Fruit fly (Drosophila melanogaster) whole organism, embryonic: ENCODE measurements around the gene dally.

Experiments used
- Ada2b ChIP-seq: fragments of 200-800 bp; sonication (Bioruptor generic); IDR thresholded peaks from 2 replicates; pipeline ENCODE4 v1.3.6; 2022; ENCODE audit warnings: missing biosample characterization, missing genetic modification characterization
- Antp ChIP-seq: fragments of 200-800 bp; sonication (Bioruptor generic); optimal IDR thresholded peaks from 3 replicates; lab custom pipeline; 2016; ENCODE audit warnings: missing biosample characterization, missing genetic modification characterization
- Atf6 ChIP-seq: fragments of 200-800 bp; sonication (Bioruptor generic); IDR thresholded peaks from 2 replicates; pipeline ENCODE4 v1.3.6; 2022; ENCODE audit warnings: missing biosample characterization, missing genetic modification characterization
- B-H2 ChIP-seq: fragments of 200-800 bp; sonication (Bioruptor generic); optimal IDR thresholded peaks from 2 replicates; lab custom pipeline; 2018; ENCODE audit warnings: missing biosample characterization, mild to moderate bottlenecking, missing genetic modification characterization
- Bdp1 ChIP-seq: fragments of 200-800 bp; sonication (Bioruptor generic); optimal IDR thresholded peaks from 3 replicates; lab custom pipeline; 2016; ENCODE audit warnings: missing biosample characterization, missing genetic modification characterization
- CG10147 ChIP-seq: fragments of 200-800 bp; sonication (Bioruptor generic); optimal IDR thresholded peaks from 2 replicates; lab custom pipeline; 2019; ENCODE audit warnings: missing biosample characterization, mild to moderate bottlenecking, missing genetic modification characterization, moderate library complexity
- CG11504 ChIP-seq: fragments of 200-800 bp; sonication (Bioruptor generic); optimal IDR thresholded peaks from 3 replicates; lab custom pipeline; 2019; ENCODE audit warnings: missing biosample characterization, mild to moderate bottlenecking, missing genetic modification characterization, moderate library complexity
- CG11560 ChIP-seq: fragments of 200-800 bp; sonication (Bioruptor generic); IDR thresholded peaks from 3 replicates; pipeline ENCODE4 v1.3.6; 2022; ENCODE audit warnings: missing biosample characterization, missing genetic modification characterization
- CG12769 ChIP-seq: fragments of 200-800 bp; sonication (Bioruptor generic); optimal IDR thresholded peaks from 2 replicates; lab custom pipeline; 2019; ENCODE audit warnings: missing biosample characterization, mild to moderate bottlenecking, missing genetic modification characterization, moderate library complexity
- CG14710 ChIP-seq: fragments of 200-800 bp; sonication (Bioruptor generic); optimal IDR thresholded peaks from 3 replicates; lab custom pipeline; 2019; ENCODE audit warnings: missing biosample characterization, mild to moderate bottlenecking, missing genetic modification characterization, moderate library complexity
- CG15269 ChIP-seq: fragments of 200-800 bp; sonication (Bioruptor generic); optimal IDR thresholded peaks from 2 replicates; lab custom pipeline; 2018; ENCODE audit warnings: missing biosample characterization, mild to moderate bottlenecking, missing genetic modification characterization, moderate library complexity
- CG15514 ChIP-seq: fragments of 200-800 bp; sonication (Bioruptor generic); optimal IDR thresholded peaks from 3 replicates; lab custom pipeline; 2017; ENCODE audit warnings: missing biosample characterization, missing genetic modification characterization, mild to moderate bottlenecking, moderate library complexity, missing genetic modification reagents
- CG15696 ChIP-seq: fragments of 200-800 bp; sonication (Bioruptor generic); optimal IDR thresholded peaks from 2 replicates; lab custom pipeline; 2019; ENCODE audit warnings: missing biosample characterization, mild to moderate bottlenecking, missing genetic modification characterization, moderate library complexity
- CG1602 ChIP-seq: fragments of 200-800 bp; sonication (Bioruptor generic); optimal IDR thresholded peaks from 3 replicates; lab custom pipeline; 2016; ENCODE audit warnings: missing biosample characterization, missing genetic modification characterization
- CG17328 ChIP-seq: fragments of 200-800 bp; sonication (Bioruptor generic); IDR thresholded peaks from 2 replicates; pipeline ENCODE4 v1.3.6; 2022; ENCODE audit warnings: missing biosample characterization, missing genetic modification characterization
- CG17568 ChIP-seq: fragments of 200-800 bp; sonication (Bioruptor generic); optimal IDR thresholded peaks from 2 replicates; lab custom pipeline; 2018; ENCODE audit warnings: missing biosample characterization, mild to moderate bottlenecking, missing genetic modification characterization, moderate library complexity
- CG18619 ChIP-seq: fragments of 200-800 bp; sonication (Bioruptor generic); optimal IDR thresholded peaks from 3 replicates; lab custom pipeline; 2017; ENCODE audit warnings: missing biosample characterization, mild to moderate bottlenecking, missing genetic modification characterization
- CG2120 ChIP-seq: fragments of 200-800 bp; sonication (Bioruptor generic); optimal IDR thresholded peaks from 3 replicates; lab custom pipeline; 2016; ENCODE audit warnings: missing biosample characterization, missing genetic modification characterization
- CG2712 ChIP-seq: fragments of 200-800 bp; optimal IDR thresholded peaks from 3 replicates; lab custom pipeline; 2019; ENCODE audit warnings: missing biosample characterization, mild to moderate bottlenecking, missing genetic modification characterization, moderate library complexity
- CG31388 ChIP-seq: fragments of 200-800 bp; sonication (Bioruptor generic); optimal IDR thresholded peaks from 2 replicates; lab custom pipeline; 2016; ENCODE audit warnings: missing biosample characterization, missing genetic modification characterization
- CG4730 ChIP-seq: fragments of 200-800 bp; sonication (Bioruptor generic); IDR thresholded peaks from 2 replicates; pipeline ENCODE4 v1.3.6; 2022; ENCODE audit warnings: missing biosample characterization, missing genetic modification characterization
- CG4820 ChIP-seq: fragments of 200-800 bp; sonication (Bioruptor generic); optimal IDR thresholded peaks from 3 replicates; lab custom pipeline; 2016; ENCODE audit warnings: missing biosample characterization, missing genetic modification characterization
- CG7357 ChIP-seq: fragments of 200-800 bp; sonication (Bioruptor generic); IDR thresholded peaks from 3 replicates; pipeline ENCODE4 v1.3.6; 2022; ENCODE audit warnings: missing biosample characterization, missing genetic modification characterization
- CG7839 ChIP-seq: fragments of 200-800 bp; sonication (Bioruptor generic); optimal IDR thresholded peaks from 3 replicates; lab custom pipeline; 2018; ENCODE audit warnings: missing biosample characterization, mild to moderate bottlenecking, missing genetic modification characterization, moderate library complexity
- CG8924 ChIP-seq: fragments of 200-800 bp; optimal IDR thresholded peaks from 3 replicates; lab custom pipeline; 2019; ENCODE audit warnings: missing biosample characterization, mild to moderate bottlenecking, missing genetic modification characterization, moderate library complexity
- CG9817 ChIP-seq: fragments of 200-800 bp; sonication (Bioruptor generic); optimal IDR thresholded peaks from 2 replicates; lab custom pipeline; 2018; ENCODE audit warnings: missing biosample characterization, mild to moderate bottlenecking, missing genetic modification characterization, moderate library complexity
- CrebB ChIP-seq: fragments of 200-800 bp; sonication (Bioruptor generic); optimal IDR thresholded peaks from 3 replicates; lab custom pipeline; 2018; ENCODE audit warnings: missing biosample characterization, mild to moderate bottlenecking, missing genetic modification characterization
- Dad ChIP-seq: fragments of 200-800 bp; sonication (Bioruptor generic); optimal IDR thresholded peaks from 3 replicates; lab custom pipeline; 2016; ENCODE audit warnings: missing biosample characterization, missing genetic modification characterization
- E2f1 ChIP-seq: fragments of 200-800 bp; sonication (Bioruptor generic); IDR thresholded peaks from 2 replicates; pipeline ENCODE4 v1.3.6; 2022; ENCODE audit warnings: missing biosample characterization, missing genetic modification characterization
- HLH3B ChIP-seq: fragments of 200-800 bp; sonication (Bioruptor generic); IDR thresholded peaks from 2 replicates; pipeline ENCODE4 v1.3.6; 2022; ENCODE audit warnings: missing biosample characterization, missing genetic modification characterization
- HLH54F ChIP-seq: fragments of 200-800 bp; sonication (Bioruptor generic); optimal IDR thresholded peaks from 3 replicates; lab custom pipeline; 2016; ENCODE audit warnings: missing biosample characterization, missing genetic modification characterization
- Jarid2 ChIP-seq: fragments of 200-800 bp; sonication (Bioruptor generic); optimal IDR thresholded peaks from 3 replicates; lab custom pipeline; 2017; ENCODE audit warnings: mild to moderate bottlenecking, missing biosample characterization, missing genetic modification reagents, missing genetic modification characterization
- Max ChIP-seq: fragments of 200-800 bp; sonication (Bioruptor generic); optimal IDR thresholded peaks from 2 replicates; lab custom pipeline; 2016; ENCODE audit warnings: missing biosample characterization, mild to moderate bottlenecking, missing genetic modification characterization
- Mes4 ChIP-seq: fragments of 200-800 bp; sonication (Bioruptor generic); optimal IDR thresholded peaks from 2 replicates; lab custom pipeline; 2016; ENCODE audit warnings: missing biosample characterization, missing genetic modification characterization
- Nf-YC ChIP-seq: fragments of 200-800 bp; optimal IDR thresholded peaks from 3 replicates; lab custom pipeline; 2019; ENCODE audit warnings: missing biosample characterization, mild to moderate bottlenecking, missing genetic modification characterization, moderate library complexity
- Xbp1 ChIP-seq: fragments of 200-800 bp; sonication (Bioruptor generic); optimal IDR thresholded peaks from 3 replicates; lab custom pipeline; 2016; ENCODE audit warnings: missing biosample characterization, mild to moderate bottlenecking, missing genetic modification characterization
- caup ChIP-seq: fragments of 200-800 bp; sonication (Bioruptor generic); optimal IDR thresholded peaks from 3 replicates; lab custom pipeline; 2017; ENCODE audit warnings: missing biosample characterization, mild to moderate bottlenecking, missing genetic modification characterization, moderate library complexity; ENCODE audit not compliant: severe bottlenecking
- da ChIP-seq: fragments of 200-800 bp; sonication (Bioruptor generic); optimal IDR thresholded peaks from 2 replicates; lab custom pipeline; 2016; ENCODE audit warnings: missing biosample characterization, missing genetic modification characterization
- dpn ChIP-seq, 2 experiments: fragments of 200-800 bp; sonication (Bioruptor generic); optimal IDR thresholded peaks; 3 replicates each; lab custom pipeline; 2016; ENCODE audit warnings: missing biosample characterization in 2 of 2, missing genetic modification characterization in 2 of 2
- jing ChIP-seq: fragments of 200-800 bp; sonication (Bioruptor generic); optimal IDR thresholded peaks from 2 replicates; lab custom pipeline; 2018; ENCODE audit warnings: missing biosample characterization, mild to moderate bottlenecking, missing genetic modification characterization
- klu ChIP-seq: fragments of 200-800 bp; sonication (Bioruptor generic); IDR thresholded peaks from 2 replicates; pipeline ENCODE4 v1.3.6; 2022; ENCODE audit warnings: missing biosample characterization, missing genetic modification characterization
- lbe ChIP-seq: fragments of 200-800 bp; sonication (Bioruptor generic); optimal IDR thresholded peaks from 2 replicates; lab custom pipeline; 2016; ENCODE audit warnings: missing biosample characterization, mild to moderate bottlenecking, missing genetic modification characterization
- lola ChIP-seq, 3 experiments: fragments of >200 bp in 2 of 3; fragments of 200-800 bp in 1 of 3; sonication (Bioruptor generic) in 1 of 3; optimal IDR thresholded peaks; 2 replicates each; lab custom pipeline; 2017 to 2019; ENCODE audit warnings: missing biosample characterization in 3 of 3, missing genetic modification characterization in 3 of 3, mild to moderate bottlenecking in 1 of 3, moderate library complexity in 1 of 3
- odd ChIP-seq: fragments of 200-800 bp; sonication (Bioruptor generic); optimal IDR thresholded peaks from 2 replicates; lab custom pipeline; 2017; ENCODE audit warnings: missing biosample characterization, mild to moderate bottlenecking, missing genetic modification characterization
- p53 ChIP-seq: fragments of 200-800 bp; sonication (Bioruptor generic); optimal IDR thresholded peaks from 2 replicates; lab custom pipeline; 2016; ENCODE audit warnings: missing biosample characterization, missing genetic modification characterization
- pan ChIP-seq, 4 experiments: fragments of >200 bp in 3 of 4; fragments of 200-800 bp in 1 of 4; sonication (Bioruptor generic) in 1 of 4; optimal IDR thresholded peaks in 3 of 4; IDR thresholded peaks in 1 of 4; 2 replicates each; pipeline versions ENCODE4 v1.3.6 to Lab custom; 2017 to 2022; ENCODE audit warnings: missing biosample characterization in 2 of 4, missing genetic modification characterization in 2 of 4, mixed read lengths in 1 of 4
- phol ChIP-seq: fragments of 200-800 bp; sonication (Bioruptor generic); optimal IDR thresholded peaks from 3 replicates; lab custom pipeline; 2018; ENCODE audit warnings: missing biosample characterization, mild to moderate bottlenecking, missing genetic modification characterization, moderate library complexity
- sug ChIP-seq: fragments of 200-800 bp; optimal IDR thresholded peaks from 2 replicates; lab custom pipeline; 2019; ENCODE audit warnings: missing biosample characterization, mild to moderate bottlenecking, missing genetic modification characterization, moderate library complexity
- zf30C ChIP-seq: fragments of 200-800 bp; sonication (Bioruptor generic); optimal IDR thresholded peaks from 3 replicates; lab custom pipeline; 2018; ENCODE audit warnings: missing biosample characterization, mild to moderate bottlenecking, missing genetic modification characterization

Gene dally

DNA sequence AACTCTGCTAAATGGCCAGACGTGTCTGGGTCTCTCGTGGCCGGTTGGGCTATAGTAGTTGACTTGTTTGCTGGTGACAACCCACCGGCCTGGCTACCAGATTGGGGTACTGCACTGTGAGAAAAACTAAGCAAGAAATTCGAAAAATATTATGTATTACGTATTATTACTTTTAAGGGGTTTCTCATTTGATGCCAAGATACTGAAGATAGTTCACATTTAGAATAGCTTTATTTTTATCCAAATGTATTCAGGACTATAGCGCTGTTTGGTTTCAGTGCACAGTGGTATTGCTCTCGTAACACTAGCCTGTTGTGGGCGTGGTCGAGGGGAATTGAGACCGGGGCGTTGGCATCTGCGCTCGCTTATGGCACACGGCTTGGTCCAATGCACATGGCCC is 93.4 kb downstream of the dally start (continued):
- TF ChIP-seq CG4730 (peak; percentile 55; the same call in 1 of the 2 replicates), CG14710 (tag; lab: Kevin White, UChicago) (peak; percentile 27), Atf6 (GFP tag; lab: Robert Waterston, UW) (peak; percentile 59), Antp (GFP tag; lab: Kevin White, UChicago) (peak; percentile 53), HLH54F (peak; percentile 44), CG17328 (GFP tag; lab: Robert Waterston, UW) (peak; percentile 73), Xbp1 (GFP tag; lab: Kevin White, UChicago) (peak; percentile 73), CG18619 (peak; percentile 57), CG11560 (peak; percentile 51; the same call in 1 of the 3 replicates), CG15696 (tag; lab: Kevin White, UChicago) (no peak), sug (peak; percentile 28), Max (peak; percentile 40), CG4820 (GFP tag; lab: Kevin White, UChicago) (peak; percentile 56), phol (tag; lab: Kevin White, UChicago) (peak; percentile 68), HLH3B (GFP tag; lab: Robert Waterston, UW) (peak; percentile 69; the same call in 1 of the 2 replicates), Mes4 (GFP tag; lab: Kevin White, UChicago) (peak; percentile 49), CG9817 (tag; lab: Kevin White, UChicago) (peak; percentile 45), lbe (no peak), CG1602 (peak; percentile 37), CrebB (tag; lab: Kevin White, UChicago) (peak; percentile 27), CG15514 (peak; percentile 57), klu (GFP tag; lab: Robert Waterston, UW) (peak; percentile 54; the same call in 1 of the 2 replicates), da (no peak), CG31388 (GFP tag; lab: Kevin White, UChicago) (peak; percentile 14), CG8924 (peak; percentile 62), odd (peak; percentile 46), CG15269 (peak; percentile 78), Dad (GFP tag; lab: Kevin White, UChicago) (peak; percentile 46), zf30C (GFP tag; lab: Kevin White, UChicago) (no peak), p53 (GFP tag; lab: Kevin White, UChicago) (no peak), pan (optimal IDR thresholded peaks at IDR 0.05; lab: Kevin White, UChicago) (no peak), pan (GFP tag; optimal IDR thresholded peaks at IDR 0.05 in 1 of 2, IDR thresholded peaks at IDR 0.05 in 1 of 2) (peak in 1 of 2 experiments; percentile 75), E2f1 (GFP tag; lab: Robert Waterston, UW) (peak; percentile 35; the same call in 1 of the 2 replicates), CG7839 (tag; lab: Kevin White, UChicago) (peak; percentile 80), B-H2 (GFP tag; lab: Kevin White, UChicago) (no peak), CG2120 (GFP tag; lab: Kevin White, UChicago) (peak; percentile 70), lola (GFP tag; optimal IDR thresholded peaks at IDR 0.05; lab: Kevin White, UChicago) (peak in 1 of 3 experiments; percentile 6), Bdp1 (peak; percentile 30), Jarid2 (no peak), CG7357 (GFP tag; lab: Robert Waterston, UW) (peak; percentile 52; the same call in 1 of the 3 replicates), CG11504 (tag; lab: Kevin White, UChicago) (peak; percentile 85), dpn (GFP tag; optimal IDR thresholded peaks at IDR 0.05; lab: Kevin White, UChicago) (peak; percentile 66 to 73), CG2712 (tag; lab: Kevin White, UChicago) (peak; percentile 75), CG17568 (GFP tag; lab: Kevin White, UChicago) (peak; percentile 29), CG12769 (tag; lab: Kevin White, UChicago) (peak; percentile 84), CG10147 (peak; percentile 74), jing (peak; percentile 51), Ada2b (GFP tag; lab: Robert Waterston, UW) (peak; percentile 80), caup (peak; percentile 67), Nf-YC (tag; lab: Kevin White, UChicago) (peak; percentile 28)
